Worm (Caenorhabditis elegans) whole organism, L1 larva: ENCODE measurements around the gene myrf-1.

Experiments used
- unc-62 ChIP-seq: fragments of 150-350 bp; optimal IDR thresholded peaks from 2 replicates; lab custom pipeline; 2014; ENCODE audit warnings: missing biosample characterization, missing genetic modification reagents, missing genetic modification characterization
- ztf-4 ChIP-seq: fragments of 150-350 bp; optimal IDR thresholded peaks from 2 replicates; lab custom pipeline; 2014; ENCODE audit warnings: missing biosample characterization, missing genetic modification characterization

ce11 chrII:10476959-10477358 is 25.4 kb downstream of the myrf-1 start, which contains the start of gene ZK666.4:
- TF ChIP-seq ztf-4 = no peak
- TF ChIP-seq unc-62 (GFP tag; lab: Kevin White, UChicago) = no peak
